Fruit fly (Drosophila melanogaster): Measurements from ENCODE around the gene CG8661.

Gene CG8661

dm6 chrX:17334101-17334500 is 49.8 kb upstream of the CG8661 start (continued):
- TF ChIP-seq CG18262 (tag; optimal IDR thresholded peaks at IDR 0.05), result peak; percentile 47
- peak; percentile 9 for TF ChIP-seq CG17385 (GFP tag; optimal IDR thresholded peaks at IDR 0.05)
- TF ChIP-seq CG2712 (tag; optimal IDR thresholded peaks at IDR 0.05), result peak; percentile 35
- no peak for TF ChIP-seq E2f2 (GFP tag; IDR thresholded peaks at IDR 0.05)
- 0 out of 2 replicates have a peak, but pooled peaks have one; percentile 30 for TF ChIP-seq CG31441 (GFP tag; IDR thresholded peaks at IDR 0.05)
- peak; percentile 36 for TF ChIP-seq phol (tag; optimal IDR thresholded peaks at IDR 0.05)
- TF ChIP-seq nmo (GFP tag; optimal IDR thresholded peaks at IDR 0.05), result peak; percentile 31
- TF ChIP-seq CG8765 (GFP tag; IDR thresholded peaks at IDR 0.05), result no peak
- TF ChIP-seq CG10979 (tag; optimal IDR thresholded peaks at IDR 0.05), result peak; percentile 38
- TF ChIP-seq CG17361 (GFP tag; IDR thresholded peaks at IDR 0.05), result peak; percentile 31; the same call in 1 of the 3 replicates
- TF ChIP-seq bab2 (GFP tag; optimal IDR thresholded peaks at IDR 0.05), result no peak
- peak; percentile 3 for TF ChIP-seq az2 (GFP tag; optimal IDR thresholded peaks at IDR 0.05)
- no peak for TF ChIP-seq Ada2b (GFP tag; IDR thresholded peaks at IDR 0.05)
- TF ChIP-seq CG13424 (tag; optimal IDR thresholded peaks at IDR 0.05), result peak; percentile 15
- peak; percentile 18 for TF ChIP-seq dmrt11E (tag; optimal IDR thresholded peaks at IDR 0.05)
- no peak for TF ChIP-seq Hand (GFP tag; optimal IDR thresholded peaks at IDR 0.05)
- no peak for TF ChIP-seq Poxn (GFP tag; IDR thresholded peaks at IDR 0.05)
- peak; percentile 26 for TF ChIP-seq CoRest (tag; optimal IDR thresholded peaks at IDR 0.05)
- TF ChIP-seq Hey (tag; optimal IDR thresholded peaks at IDR 0.05), result no peak
- TF ChIP-seq caup (GFP tag; optimal IDR thresholded peaks at IDR 0.05; ENCODE audit: severe bottlenecking), result no peak
- peak; percentile 44 for TF ChIP-seq dmrt99B (tag; optimal IDR thresholded peaks at IDR 0.05)
- TF ChIP-seq CG3065 (GFP tag; optimal IDR thresholded peaks at IDR 0.05), result no peak
- peak in 1 of 2 experiments; percentile 73 for TF ChIP-seq Hr78 (GFP tag; optimal IDR thresholded peaks at IDR 0.05)
- no peak for TF ChIP-seq Scr (GFP tag; IDR thresholded peaks at IDR 0.05; ENCODE audit: partially characterized antibody)
- peak; percentile 17 for TF ChIP-seq CG2678 (tag; optimal IDR thresholded peaks at IDR 0.05)
- TF ChIP-seq grau (tag; optimal IDR thresholded peaks at IDR 0.05), result peak; percentile 20
- no peak for TF ChIP-seq maf-S (GFP tag; optimal IDR thresholded peaks at IDR 0.05)
- no peak for TF ChIP-seq CG5180 (GFP tag; optimal IDR thresholded peaks at IDR 0.05)
- peak; percentile 16 for TF ChIP-seq CG7839 (tag; optimal IDR thresholded peaks at IDR 0.05)
- TF ChIP-seq CG8388 (GFP tag; optimal IDR thresholded peaks at IDR 0.05), result peak; percentile 31
- TF ChIP-seq D19A (tag; optimal IDR thresholded peaks at IDR 0.05), result peak; percentile 80
- no peak for TF ChIP-seq Dad (GFP tag; optimal IDR thresholded peaks at IDR 0.05)
- no peak for TF ChIP-seq Gug (GFP tag; IDR thresholded peaks at IDR 0.05)
- no peak for TF ChIP-seq Drgx (GFP tag; IDR thresholded peaks at IDR 0.05)
- peak; percentile 56 for TF ChIP-seq Sox102F (GFP tag; optimal IDR thresholded peaks at IDR 0.05)
- TF ChIP-seq CG17612 (GFP tag; IDR thresholded peaks at IDR 0.05), result no peak
- TF ChIP-seq CG2129 (GFP tag; IDR thresholded peaks at IDR 0.05; ENCODE audit: partially characterized antibody), result no peak
- TF ChIP-seq CG8924 (tag; optimal IDR thresholded peaks at IDR 0.05), result peak; percentile 3
- no peak for TF ChIP-seq Nf-YC (tag; optimal IDR thresholded peaks at IDR 0.05)
- TF ChIP-seq Usf (GFP tag; optimal IDR thresholded peaks at IDR 0.05), result no peak
- TF ChIP-seq CG7271 (tag; optimal IDR thresholded peaks at IDR 0.05), result no peak
- TF ChIP-seq CG6689 (GFP tag; IDR thresholded peaks at IDR 0.05), result no peak
- peak in 1 of 2 experiments; percentile 52 for TF ChIP-seq bsh (GFP tag; optimal IDR thresholded peaks at IDR 0.05)
- no peak for TF ChIP-seq CG34224 (GFP tag; IDR thresholded peaks at IDR 0.05; ENCODE audit: partially characterized antibody)
- peak; percentile 30 for TF ChIP-seq unpg (GFP tag; optimal IDR thresholded peaks at IDR 0.05)
